Worm (Caenorhabditis elegans) whole organism, L2 larva: ENCODE measurements around the gene col-163.

Experiments used
- ZK546.5 ChIP-seq: sonication (generic microtip); optimal IDR thresholded peaks from 2 replicates; lab custom pipeline; 2017; ENCODE audit warnings: missing biosample characterization, missing genetic modification characterization
- ama-1 ChIP-seq: fragments of 150-350 bp; optimal IDR thresholded peaks from 2 replicates; lab custom pipeline; 2018; ENCODE audit warnings: inconsistent platforms
- blmp-1 ChIP-seq: sonication (generic microtip); optimal IDR thresholded peaks from 2 replicates; lab custom pipeline; 2017; ENCODE audit warnings: missing genetic modification characterization, mild to moderate bottlenecking, missing compliant biosample characterization, antibody characterized with exemption, moderate library complexity; ENCODE audit not compliant: insufficient read depth
- ceh-82 ChIP-seq: fragments of 150-350 bp; optimal IDR thresholded peaks from 2 replicates; lab custom pipeline; 2014; ENCODE audit warnings: missing biosample characterization, missing genetic modification characterization
- egl-27 ChIP-seq: sonication (generic microtip); optimal IDR thresholded peaks from 3 replicates; lab custom pipeline; 2017; ENCODE audit warnings: missing biosample characterization, missing genetic modification reagents, missing genetic modification characterization
- elt-1 ChIP-seq: fragments of 150-350 bp; optimal IDR thresholded peaks from 2 replicates; lab custom pipeline; 2014; ENCODE audit warnings: missing biosample characterization, missing genetic modification characterization
- mdl-1 ChIP-seq, 2 experiments: fragments of 150-350 bp in 1 of 2; sonication (generic microtip) in 1 of 2; optimal IDR thresholded peaks; 2 replicates each; lab custom pipeline; 2017; ENCODE audit warnings: missing biosample characterization in 2 of 2, missing genetic modification characterization in 2 of 2
- nhr-129 ChIP-seq: fragments of 150-350 bp; optimal IDR thresholded peaks from 2 replicates; lab custom pipeline; 2014; ENCODE audit warnings: missing biosample characterization, missing genetic modification characterization
- nhr-237 ChIP-seq: fragments of 150-350 bp; optimal IDR thresholded peaks from 2 replicates; lab custom pipeline; 2014; ENCODE audit warnings: missing biosample characterization, missing genetic modification characterization
- skn-1 ChIP-seq: sonication (generic microtip); optimal IDR thresholded peaks from 2 replicates; lab custom pipeline; 2017; ENCODE audit warnings: missing biosample characterization, missing genetic modification characterization
- unc-62 ChIP-seq: fragments of 150-350 bp; optimal IDR thresholded peaks from 2 replicates; lab custom pipeline; 2014; ENCODE audit warnings: missing biosample characterization, missing genetic modification reagents, missing genetic modification characterization
- ztf-4 ChIP-seq: fragments of 150-350 bp; optimal IDR thresholded peaks from 2 replicates; lab custom pipeline; 2014; ENCODE audit warnings: missing biosample characterization, missing genetic modification characterization

DNA sequence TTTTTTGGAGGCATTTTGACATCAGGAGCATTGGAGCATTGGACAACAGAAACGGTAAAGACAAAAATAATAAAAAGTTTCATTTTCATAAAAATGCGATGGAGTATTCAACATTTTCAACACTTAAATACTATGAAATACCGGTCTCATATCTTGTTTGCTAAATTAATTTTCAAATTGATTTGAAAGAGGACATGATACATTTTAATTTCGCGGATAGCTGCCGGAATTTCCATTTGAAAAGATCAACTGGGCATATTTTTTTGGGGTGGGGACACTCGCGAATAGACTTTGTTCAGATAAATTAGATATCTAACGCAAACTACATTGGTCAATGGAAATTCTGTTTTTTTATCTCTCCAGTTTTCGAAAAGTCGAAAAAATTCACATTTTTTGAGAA is 5.1 kb upstream of the col-163 start, which contains the start of gene F26F2.10:
- no peak for TF ChIP-seq skn-1 (tag; lab: Kevin White, UChicago)
- TF ChIP-seq mdl-1 (tag; optimal IDR thresholded peaks at IDR 0.05; lab: Kevin White, UChicago): no peak
- no peak for TF ChIP-seq ztf-4
- no peak for TF ChIP-seq ama-1
- no peak for TF ChIP-seq egl-27
- no peak for TF ChIP-seq blmp-1 (tag; lab: Kevin White, UChicago)
- TF ChIP-seq unc-62 (GFP tag; lab: Kevin White, UChicago): no peak
- no peak for TF ChIP-seq ceh-82 (tag; lab: Kevin White, UChicago)
- TF ChIP-seq ZK546.5 (tag; lab: Kevin White, UChicago): no peak
- TF ChIP-seq nhr-129 (tag; lab: Kevin White, UChicago): no peak
- no peak for TF ChIP-seq nhr-237 (tag; lab: Kevin White, UChicago)
- no peak for TF ChIP-seq elt-1 (tag; lab: Kevin White, UChicago)
